Worm (Caenorhabditis elegans): ENCODE measurements around the gene ZK354.6.
"Not testable (repeated sequence)": the region's sequence is repeated elsewhere in the genome, so short reads cannot be mapped to it uniquely, and the experiment has no call there.

ce11 chrIV:5309137-5309536 lies 11.8 kb upstream of the ZK354.6 start:
- not testable (repeated sequence) for TF ChIP-seq Y56A3A.18 (GFP tag; IDR thresholded peaks at IDR 0.05); B0019.2 (GFP tag; conservative IDR thresholded peaks at IDR 0.05); ztf-22 (GFP tag; optimal IDR thresholded peaks at IDR 0.05); sea-2 (GFP tag; IDR thresholded peaks at IDR 0.05); F37B4.10 (GFP tag; IDR thresholded peaks at IDR 0.05); unc-62 (GFP tag; optimal IDR thresholded peaks at IDR 0.05); mcd-1 (GFP tag; IDR thresholded peaks at IDR 0.05); ceh-40 (GFP tag; IDR thresholded peaks at IDR 0.05); ceh-100 (GFP tag; IDR thresholded peaks at IDR 0.05); lsl-1 (GFP tag; optimal IDR thresholded peaks at IDR 0.05); hlh-26 (GFP tag; conservative IDR thresholded peaks at IDR 0.05); tbp1 (GFP tag; optimal IDR thresholded peaks at IDR 0.05); madf-10 (tag; optimal IDR thresholded peaks at IDR 0.05)

Measured in whole organism, young adult.